Worm (Caenorhabditis elegans): ENCODE data around the gene C55B6.1.
A peak's percentile ranks its signal among the peaks of the same experiment; 100 is the strongest.

C55B6.1 gene

DNA sequence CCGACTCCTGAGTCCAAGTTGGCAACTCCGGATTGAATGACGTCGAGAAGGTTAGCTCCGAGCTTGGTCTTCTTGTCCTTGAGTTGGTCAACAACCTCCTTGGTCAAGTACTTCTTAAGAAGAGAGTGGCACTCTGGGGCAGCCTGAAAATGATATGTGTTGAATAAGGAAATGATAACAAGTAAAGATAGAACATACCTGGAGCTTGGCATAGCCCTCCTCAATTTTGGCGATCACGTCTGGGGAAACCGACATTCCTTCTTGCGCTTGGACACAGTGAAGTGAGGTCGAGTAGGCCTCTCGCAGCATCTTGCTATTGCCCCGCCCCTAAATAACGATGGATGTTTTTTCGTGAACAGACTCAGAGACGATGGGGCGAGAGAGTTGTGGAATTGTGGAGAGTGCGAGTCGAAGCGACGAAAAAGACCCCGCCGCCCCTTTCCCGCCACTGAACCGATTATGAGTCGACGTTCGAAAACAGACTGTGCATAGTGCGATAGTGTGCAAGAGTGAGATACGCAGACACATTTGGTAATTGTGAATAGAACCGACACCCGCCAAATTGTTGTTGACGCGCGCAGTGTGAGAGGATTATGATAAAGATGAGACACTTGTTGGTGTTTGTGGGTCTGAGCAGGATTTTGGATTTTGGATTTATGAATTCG lies 32.1 kb downstream of the C55B6.1 start (continued):
- TF ChIP-seq mab-9 (GFP tag; IDR thresholded peaks at IDR 0.05): no peak
- no peak for TF ChIP-seq elt-3 (tag; optimal IDR thresholded peaks at IDR 0.05)
- TF ChIP-seq mdl-1 (tag; optimal IDR thresholded peaks at IDR 0.05): peak in 1 of 2 experiments; percentile 16
- TF ChIP-seq alr-1 (tag; optimal IDR thresholded peaks at IDR 0.05; ENCODE audit: borderline replicate concordance): no peak
- peak; percentile 48 for TF ChIP-seq dsc-1 (tag; optimal IDR thresholded peaks at IDR 0.05)
- no peak for TF ChIP-seq unc-62 (GFP tag; optimal IDR thresholded peaks at IDR 0.05)
- TF ChIP-seq xbp-1 (tag; optimal IDR thresholded peaks at IDR 0.05): peak; percentile 18
- no peak for TF ChIP-seq hlh-17 (GFP tag; optimal IDR thresholded peaks at IDR 0.05; ENCODE audit: borderline replicate concordance)
- no peak for TF ChIP-seq nhr-76 (tag; optimal IDR thresholded peaks at IDR 0.05)
- no peak for TF ChIP-seq ceh-90 (tag; optimal IDR thresholded peaks at IDR 0.05)
- no peak for TF ChIP-seq ceh-88 (GFP tag; IDR thresholded peaks at IDR 0.05)
- TF ChIP-seq dpl-1 (GFP tag; optimal IDR thresholded peaks at IDR 0.05): peak in 1 of 3 experiments; percentile 5
- no peak for TF ChIP-seq F16B12.6 (tag; optimal IDR thresholded peaks at IDR 0.05)
- no peak for TF ChIP-seq ets-5 (GFP tag; IDR thresholded peaks at IDR 0.05)
- TF ChIP-seq aha-1 (tag; optimal IDR thresholded peaks at IDR 0.05): no peak
- TF ChIP-seq mef-2 (tag; optimal IDR thresholded peaks at IDR 0.05): no peak
- TF ChIP-seq lin-35 (GFP tag; optimal IDR thresholded peaks at IDR 0.05): peak in 1 of 2 experiments; percentile 3
- no peak for TF ChIP-seq unc-98 (GFP tag; IDR thresholded peaks at IDR 0.05)
- TF ChIP-seq elt-2 (tag; optimal IDR thresholded peaks at IDR 0.05): no peak
- TF ChIP-seq grh-1 (GFP tag; IDR thresholded peaks at IDR 0.05): no peak
- TF ChIP-seq jun-1 (tag; optimal IDR thresholded peaks at IDR 0.05): peak; percentile 26
- no peak for TF ChIP-seq lin-13 (GFP tag; optimal IDR thresholded peaks at IDR 0.05)
- TF ChIP-seq pag-3 (tag; optimal IDR thresholded peaks at IDR 0.05; ENCODE audit: borderline replicate concordance, insufficient read depth): no peak
- TF ChIP-seq ceh-8 (GFP tag; optimal IDR thresholded peaks at IDR 0.05): no peak
- TF ChIP-seq hpl-2 (GFP tag; optimal IDR thresholded peaks at IDR 0.05): no peak
- TF ChIP-seq nhr-19 (GFP tag; conservative IDR thresholded peaks at IDR 0.05): peak; percentile 18
- no peak for TF ChIP-seq hlh-4 (tag; optimal IDR thresholded peaks at IDR 0.05)
- no peak for TF ChIP-seq C34B4.2 (tag; optimal IDR thresholded peaks at IDR 0.05)
- TF ChIP-seq snpc-4 (tag; optimal IDR thresholded peaks at IDR 0.05): no peak
- TF ChIP-seq lin-14 (GFP tag; optimal IDR thresholded peaks at IDR 0.05): peak; percentile 83
- TF ChIP-seq nhr-84 (tag; optimal IDR thresholded peaks at IDR 0.05): no peak
- TF ChIP-seq ceh-63 (GFP tag; optimal IDR thresholded peaks at IDR 0.05): no peak
- no peak for TF ChIP-seq zip-4 (GFP tag; optimal IDR thresholded peaks at IDR 0.05)
- no peak for TF ChIP-seq pqm-1 (tag; optimal IDR thresholded peaks at IDR 0.05)
- no peak for TF ChIP-seq aly-2 (tag; optimal IDR thresholded peaks at IDR 0.05)
- TF ChIP-seq blmp-1 (tag; optimal IDR thresholded peaks at IDR 0.05): no peak
- TF ChIP-seq snu-23 (GFP tag; optimal IDR thresholded peaks at IDR 0.05): peak; percentile 53

DNA sequence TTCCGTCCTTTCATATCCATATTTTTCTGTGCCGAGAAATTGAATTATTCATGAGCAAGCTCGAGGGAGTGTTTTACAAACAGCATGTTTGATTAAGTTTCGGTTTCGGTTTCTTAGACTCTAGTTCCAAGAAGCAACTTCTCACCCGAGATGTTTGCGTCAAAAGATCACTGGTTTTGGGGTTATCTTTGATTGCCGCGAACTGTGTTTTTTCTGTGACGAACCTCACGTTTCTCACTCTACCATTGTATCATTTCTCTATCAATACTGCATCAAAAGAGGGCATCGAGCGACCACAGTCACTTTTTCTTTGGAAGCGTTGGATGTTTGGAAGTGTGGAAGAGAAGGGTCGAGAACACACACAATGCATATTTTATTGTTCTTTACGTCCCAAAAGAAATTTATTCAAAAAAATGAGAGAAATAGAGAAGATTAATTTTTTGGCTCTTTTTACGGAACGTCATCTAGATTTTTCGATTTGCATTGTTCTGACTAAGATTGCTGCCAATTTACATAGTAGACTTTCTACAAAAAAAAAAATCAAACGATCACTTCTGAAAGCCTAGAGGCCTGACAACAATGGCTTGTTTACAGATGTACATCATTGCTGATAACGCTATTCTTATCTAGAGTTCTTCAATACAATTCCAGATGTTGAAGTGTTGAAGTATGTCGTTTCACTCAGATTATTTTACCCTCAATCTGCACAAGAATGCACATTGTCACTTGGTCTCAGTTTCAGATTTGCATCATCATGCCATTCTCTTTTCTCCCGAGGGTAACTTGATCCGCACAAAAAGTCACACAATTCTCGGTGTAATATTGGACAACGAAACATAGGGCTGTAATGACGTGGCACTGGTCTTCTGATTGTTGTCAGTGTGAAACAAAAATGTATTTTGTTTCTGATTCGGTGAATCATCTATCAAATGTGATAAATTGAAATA lies 33.2 kb downstream of the C55B6.1 start:
- peak; percentile 47 for TF ChIP-seq nhr-71 (tag; optimal IDR thresholded peaks at IDR 0.05)
- peak; percentile 38 for TF ChIP-seq lin-14 (GFP tag; optimal IDR thresholded peaks at IDR 0.05)
- TF ChIP-seq nhr-20 (tag; optimal IDR thresholded peaks at IDR 0.05): peak; percentile 17
- TF ChIP-seq nhr-12 (tag; optimal IDR thresholded peaks at IDR 0.05): no peak
- TF ChIP-seq aha-1 (tag; optimal IDR thresholded peaks at IDR 0.05): no peak
- peak; percentile 51 for TF ChIP-seq elt-2 (tag; optimal IDR thresholded peaks at IDR 0.05)
- no peak for TF ChIP-seq ceh-63 (GFP tag; optimal IDR thresholded peaks at IDR 0.05)
- no peak for TF ChIP-seq ets-5 (GFP tag; IDR thresholded peaks at IDR 0.05)
- TF ChIP-seq nhr-47 (tag; optimal IDR thresholded peaks at IDR 0.05): peak; percentile 18
- peak; percentile 12; the same call in 1 of the 2 replicates for TF ChIP-seq nhr-19 (GFP tag; conservative IDR thresholded peaks at IDR 0.05)
- peak in 1 of 2 experiments; percentile 1 for TF ChIP-seq lsy-2 (tag; optimal IDR thresholded peaks at IDR 0.05)
- peak; percentile 57 for TF ChIP-seq unc-86 (tag; optimal IDR thresholded peaks at IDR 0.05)
- no peak for TF ChIP-seq dpl-1 (GFP tag; optimal IDR thresholded peaks at IDR 0.05)
- peak; percentile 34 for TF ChIP-seq xbp-1 (tag; optimal IDR thresholded peaks at IDR 0.05)
- peak; percentile 75 for TF ChIP-seq pag-3 (tag; optimal IDR thresholded peaks at IDR 0.05; ENCODE audit: borderline replicate concordance, insufficient read depth)
- peak in 1 of 2 experiments; percentile 9 for TF ChIP-seq lin-35 (GFP tag; optimal IDR thresholded peaks at IDR 0.05)
- peak; percentile 21 for TF ChIP-seq ceh-8 (GFP tag; optimal IDR thresholded peaks at IDR 0.05)
- peak; percentile 43 for TF ChIP-seq blmp-1 (tag; optimal IDR thresholded peaks at IDR 0.05)
- TF ChIP-seq fkh-8 (tag; optimal IDR thresholded peaks at IDR 0.05): peak; percentile 31
- peak; percentile 1 for TF ChIP-seq mep-1 (tag; optimal IDR thresholded peaks at IDR 0.05)
